Worm (Caenorhabditis elegans): Measurements from ENCODE around the gene T08B6.4.

ce11 chrIV:4861449-4861848 is 44.0 kb upstream of the T08B6.4 start, which contains the start of the genes Y17G9A.4 and str-173:
- TF ChIP-seq klf-2 (GFP tag; conservative IDR thresholded peaks at IDR 0.05) (no peak), flt-1 (GFP tag; IDR thresholded peaks at IDR 0.05) (no peak), cog-1 (tag; optimal IDR thresholded peaks at IDR 0.05) (no peak), ztf-29 (GFP tag; IDR thresholded peaks at IDR 0.05) (no peak), ztf-23 (GFP tag; IDR thresholded peaks at IDR 0.05) (no peak)
